Worm (Caenorhabditis elegans) whole organism, L2 larva: Measurements from ENCODE around the gene dolk-1.

Source experiments
- C34F6.9 ChIP-seq: fragments of 150-350 bp; optimal IDR thresholded peaks from 2 replicates; lab custom pipeline; 2014; ENCODE audit warnings: missing biosample characterization, missing genetic modification characterization
- F13H6.1 ChIP-seq: sonication (generic microtip); optimal IDR thresholded peaks from 2 replicates; lab custom pipeline; 2016; ENCODE audit warnings: missing genetic modification characterization, missing compliant biosample characterization
- R02D3.7 ChIP-seq: fragments of 150-350 bp; optimal IDR thresholded peaks from 2 replicates; lab custom pipeline; 2014; ENCODE audit warnings: missing biosample characterization, missing genetic modification characterization
- Y55F3AM.14 ChIP-seq: fragments of 200-800 bp; sonication (Bioruptor generic); optimal IDR thresholded peaks from 2 replicates; lab custom pipeline; 2018; ENCODE audit warnings: mild to moderate bottlenecking, missing genetic modification characterization, missing compliant biosample characterization
- ZK546.5 ChIP-seq: sonication (generic microtip); optimal IDR thresholded peaks from 2 replicates; lab custom pipeline; 2017; ENCODE audit warnings: missing biosample characterization, missing genetic modification characterization
- alr-1 ChIP-seq: fragments of 150-350 bp; optimal IDR thresholded peaks from 2 replicates; lab custom pipeline; 2014; ENCODE audit warnings: missing biosample characterization, missing genetic modification characterization
- aly-2 ChIP-seq: fragments of 150-350 bp; optimal IDR thresholded peaks from 2 replicates; lab custom pipeline; 2014; ENCODE audit warnings: missing biosample characterization, missing genetic modification characterization
- ama-1 ChIP-seq: fragments of 150-350 bp; optimal IDR thresholded peaks from 2 replicates; lab custom pipeline; 2018; ENCODE audit warnings: inconsistent platforms
- ceh-16 ChIP-seq: fragments of 150-350 bp; optimal IDR thresholded peaks from 2 replicates; lab custom pipeline; 2014; ENCODE audit warnings: missing biosample characterization, missing genetic modification characterization
- ceh-82 ChIP-seq: fragments of 150-350 bp; optimal IDR thresholded peaks from 2 replicates; lab custom pipeline; 2014; ENCODE audit warnings: missing biosample characterization, missing genetic modification characterization
- crh-2 ChIP-seq: sonication (generic microtip); optimal IDR thresholded peaks from 2 replicates; lab custom pipeline; 2017; ENCODE audit warnings: missing biosample characterization, missing genetic modification characterization
- dmd-4 ChIP-seq: sonication (generic microtip); optimal IDR thresholded peaks from 2 replicates; lab custom pipeline; 2017; ENCODE audit warnings: missing biosample characterization, missing genetic modification characterization
- egl-27 ChIP-seq: sonication (generic microtip); optimal IDR thresholded peaks from 3 replicates; lab custom pipeline; 2017; ENCODE audit warnings: missing biosample characterization, missing genetic modification reagents, missing genetic modification characterization
- elt-3 ChIP-seq: sonication (generic microtip); optimal IDR thresholded peaks from 2 replicates; lab custom pipeline; 2017; ENCODE audit warnings: missing biosample characterization, missing genetic modification characterization
- fos-1 ChIP-seq: fragments of 150-350 bp; optimal IDR thresholded peaks from 2 replicates; lab custom pipeline; 2014; ENCODE audit warnings: missing biosample characterization, missing genetic modification characterization
- gmeb-1 ChIP-seq: fragments of 150-350 bp; optimal IDR thresholded peaks from 2 replicates; lab custom pipeline; 2014; ENCODE audit warnings: missing biosample characterization, missing genetic modification characterization
- lin-11 ChIP-seq: fragments of 150-350 bp; sonication (generic microtip); optimal IDR thresholded peaks from 2 replicates; lab custom pipeline; 2014; ENCODE audit warnings: missing biosample characterization, missing genetic modification characterization, inconsistent platforms, mixed read lengths
- lin-13 ChIP-seq: fragments of 150-350 bp; optimal IDR thresholded peaks from 2 replicates; lab custom pipeline; 2014; ENCODE audit warnings: missing biosample characterization, missing genetic modification reagents, missing genetic modification characterization
- lsy-2 ChIP-seq, 2 experiments: fragments of 150-350 bp in 1 of 2; sonication (generic microtip) in 1 of 2; optimal IDR thresholded peaks; 2 replicates each; lab custom pipeline; 2014 to 2017; ENCODE audit warnings: missing biosample characterization in 2 of 2, missing genetic modification characterization in 2 of 2
- mab-5 ChIP-seq: fragments of 150-350 bp; optimal IDR thresholded peaks from 2 replicates; lab custom pipeline; 2014; ENCODE audit warnings: missing biosample characterization, missing genetic modification characterization
- mdl-1 ChIP-seq, 2 experiments: fragments of 150-350 bp in 1 of 2; sonication (generic microtip) in 1 of 2; optimal IDR thresholded peaks; 2 replicates each; lab custom pipeline; 2017; ENCODE audit warnings: missing biosample characterization in 2 of 2, missing genetic modification characterization in 2 of 2
- nhr-10 ChIP-seq: sonication (generic microtip); optimal IDR thresholded peaks from 2 replicates; lab custom pipeline; 2017; ENCODE audit warnings: missing biosample characterization, missing genetic modification characterization
- nhr-11 ChIP-seq: fragments of 150-350 bp; optimal IDR thresholded peaks from 2 replicates; lab custom pipeline; 2014; ENCODE audit warnings: missing biosample characterization, missing genetic modification characterization
- nhr-12 ChIP-seq: fragments of 150-350 bp; optimal IDR thresholded peaks from 2 replicates; lab custom pipeline; 2014; ENCODE audit warnings: missing biosample characterization, missing genetic modification characterization
- nhr-129 ChIP-seq: fragments of 150-350 bp; optimal IDR thresholded peaks from 2 replicates; lab custom pipeline; 2014; ENCODE audit warnings: missing biosample characterization, missing genetic modification characterization
- nhr-21 ChIP-seq: fragments of 150-350 bp; optimal IDR thresholded peaks from 2 replicates; lab custom pipeline; 2014; ENCODE audit warnings: missing biosample characterization, missing genetic modification characterization
- nhr-23 ChIP-seq: fragments of 150-350 bp; optimal IDR thresholded peaks from 2 replicates; lab custom pipeline; 2014; ENCODE audit warnings: missing biosample characterization, missing genetic modification reagents, missing genetic modification characterization
- nhr-237 ChIP-seq: fragments of 150-350 bp; optimal IDR thresholded peaks from 2 replicates; lab custom pipeline; 2014; ENCODE audit warnings: missing biosample characterization, missing genetic modification characterization
- nhr-25 ChIP-seq: fragments of 150-350 bp; sonication (generic microtip); optimal IDR thresholded peaks from 3 replicates; lab custom pipeline; 2014; ENCODE audit warnings: missing biosample characterization, missing genetic modification characterization
- nhr-6 ChIP-seq: fragments of 150-350 bp; optimal IDR thresholded peaks from 2 replicates; lab custom pipeline; 2014; ENCODE audit warnings: missing biosample characterization, missing genetic modification characterization
- nhr-77 ChIP-seq: fragments of 150-350 bp; optimal IDR thresholded peaks from 2 replicates; lab custom pipeline; 2014; ENCODE audit warnings: missing biosample characterization, missing genetic modification characterization
- peb-1 ChIP-seq: fragments of 150-350 bp; optimal IDR thresholded peaks from 2 replicates; lab custom pipeline; 2014; ENCODE audit warnings: missing biosample characterization, missing genetic modification characterization
- sem-4 ChIP-seq: fragments of 150-350 bp; optimal IDR thresholded peaks from 2 replicates; lab custom pipeline; 2014; ENCODE audit warnings: missing biosample characterization, missing genetic modification reagents, missing genetic modification characterization
- sma-3 ChIP-seq: sonication (generic microtip); optimal IDR thresholded peaks from 2 replicates; lab custom pipeline; 2016; ENCODE audit warnings: missing genetic modification reagents, missing genetic modification characterization, missing compliant biosample characterization
- sma-9 ChIP-seq, 2 experiments: fragments of 150-350 bp in 1 of 2; sonication (generic microtip) in 1 of 2; optimal IDR thresholded peaks; 2 replicates each; lab custom pipeline; 2014 to 2016; ENCODE audit warnings: missing genetic modification characterization in 2 of 2, mild to moderate bottlenecking in 1 of 2, missing biosample characterization in 1 of 2, missing compliant biosample characterization in 1 of 2, missing genetic modification reagents in 1 of 2, moderate library complexity in 1 of 2
- snpc-4 ChIP-seq: fragments of 150-350 bp; optimal IDR thresholded peaks from 2 replicates; lab custom pipeline; 2014; ENCODE audit warnings: missing biosample characterization, missing genetic modification characterization
- unc-39 ChIP-seq: fragments of 150-350 bp; optimal IDR thresholded peaks from 2 replicates; lab custom pipeline; 2014; ENCODE audit warnings: missing biosample characterization, missing genetic modification characterization
- unc-55 ChIP-seq: fragments of 150-350 bp; sonication (generic microtip); optimal IDR thresholded peaks from 3 replicates; lab custom pipeline; 2014; ENCODE audit warnings: missing biosample characterization, missing genetic modification reagents, missing genetic modification characterization
- unc-62 ChIP-seq: fragments of 150-350 bp; optimal IDR thresholded peaks from 2 replicates; lab custom pipeline; 2014; ENCODE audit warnings: missing biosample characterization, missing genetic modification reagents, missing genetic modification characterization
- zag-1 ChIP-seq: fragments of 150-350 bp; optimal IDR thresholded peaks from 2 replicates; lab custom pipeline; 2014; ENCODE audit warnings: missing biosample characterization, missing genetic modification characterization
- ztf-1 ChIP-seq: fragments of 200-800 bp; sonication (Bioruptor generic); conservative IDR thresholded peaks from 2 replicates; pipeline ENCODE4 v1.3.6; 2022; ENCODE audit warnings: missing genetic modification characterization, missing compliant biosample characterization
- ztf-11 ChIP-seq: sonication (generic microtip); optimal IDR thresholded peaks from 2 replicates; lab custom pipeline; 2017; ENCODE audit warnings: missing biosample characterization, missing genetic modification characterization
- ztf-4 ChIP-seq: fragments of 150-350 bp; optimal IDR thresholded peaks from 2 replicates; lab custom pipeline; 2014; ENCODE audit warnings: missing biosample characterization, missing genetic modification characterization

dolk-1 gene

DNA sequence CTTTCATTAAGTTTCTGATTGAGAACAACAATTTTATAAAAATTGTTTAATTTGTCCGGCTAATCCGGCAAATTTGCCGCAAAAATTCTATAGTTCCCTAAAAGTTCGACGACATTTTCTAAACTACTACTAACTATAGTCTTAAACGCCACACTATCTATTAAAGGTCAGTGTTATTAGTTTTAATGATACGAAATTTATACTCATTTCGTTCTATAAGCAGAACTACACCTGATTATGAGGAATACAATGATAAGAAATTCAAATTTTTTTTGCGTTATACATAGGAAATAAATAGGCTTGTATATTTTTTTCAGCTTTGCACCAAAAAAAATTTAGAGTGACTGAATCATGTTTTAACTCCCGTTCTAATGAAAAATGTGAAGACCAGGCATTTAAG is 15.0 kb upstream of the dolk-1 start:
- TF ChIP-seq ztf-1 (GFP tag; lab: Robert Waterston, UW) (no peak), fos-1 (tag; lab: Kevin White, UChicago) (peak; percentile 73), nhr-25 (tag; lab: Kevin White, UChicago) (no peak)
- TF ChIP-seq, all 48 proteins: peak for 1

DNA sequence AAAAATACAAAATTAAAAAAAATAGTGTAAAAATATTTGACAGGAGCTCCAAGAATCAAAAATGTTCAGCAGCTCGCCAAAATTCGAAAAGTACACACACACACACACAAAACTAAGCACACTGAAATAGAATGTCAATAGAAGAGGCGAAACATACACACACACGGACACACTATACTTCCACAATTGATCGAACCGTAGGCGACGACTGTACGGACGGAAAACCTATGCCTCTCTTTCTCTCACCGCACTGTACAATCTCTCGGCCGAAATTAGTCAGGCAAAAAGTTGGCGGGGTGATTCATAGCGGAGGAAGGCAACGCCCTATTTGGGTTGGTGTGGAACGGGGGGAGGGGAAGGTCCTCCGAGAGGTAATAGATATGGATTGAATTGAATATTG is 14.1 kb upstream of the dolk-1 start:
- peak; percentile 52 for TF ChIP-seq nhr-129 (tag; lab: Kevin White, UChicago)
- TF ChIP-seq ztf-1 (GFP tag; lab: Robert Waterston, UW) = no peak
- peak; percentile 97 for TF ChIP-seq fos-1 (tag; lab: Kevin White, UChicago)

DNA sequence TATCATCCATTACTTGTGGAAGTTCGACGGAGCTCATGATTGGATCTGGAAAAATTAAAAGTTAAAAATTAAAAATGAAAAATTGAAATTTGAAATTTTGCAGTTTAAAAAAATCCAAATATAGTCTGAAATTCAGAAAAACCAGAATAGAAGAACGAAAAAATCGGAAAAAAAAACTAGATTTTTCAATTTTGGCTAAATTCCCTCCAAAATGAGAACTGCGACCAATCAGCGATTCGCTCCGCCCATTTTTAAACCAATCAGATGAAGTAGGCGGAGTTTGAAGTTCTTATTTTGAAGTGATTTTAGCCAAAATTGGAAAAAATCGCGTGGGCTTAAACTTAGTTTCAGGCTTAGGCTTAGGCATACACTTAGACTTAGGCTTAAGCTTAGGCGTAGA is 13.5 kb upstream of the dolk-1 start, which contains the start of gene Y56A3A.7:
Gene Y56A3A.7 (minus strand): TSS at position 47 of the 400 bp plus-strand sequence.
- TF ChIP-seq crh-2 (tag; lab: Kevin White, UChicago) (no peak), unc-55 (GFP tag; lab: Kevin White, UChicago) (no peak), unc-39 (tag; lab: Kevin White, UChicago) (no peak), lin-13 (GFP tag; lab: Kevin White, UChicago) (no peak), ceh-16 (tag; lab: Kevin White, UChicago) (no peak), alr-1 (tag; lab: Kevin White, UChicago) (no peak), nhr-11 (no peak), peb-1 (no peak), sma-9 (GFP tag; optimal IDR thresholded peaks at IDR 0.05; lab: Kevin White, UChicago) (no peak), sma-9 (tag; optimal IDR thresholded peaks at IDR 0.05; lab: Kevin White, UChicago) (no peak), mdl-1 (tag; optimal IDR thresholded peaks at IDR 0.05; lab: Kevin White, UChicago) (no peak), nhr-23 (tag; lab: Kevin White, UChicago) (no peak), lsy-2 (tag; optimal IDR thresholded peaks at IDR 0.05; lab: Kevin White, UChicago) (no peak)
- TF ChIP-seq, all 48 proteins: peak for 0

DNA sequence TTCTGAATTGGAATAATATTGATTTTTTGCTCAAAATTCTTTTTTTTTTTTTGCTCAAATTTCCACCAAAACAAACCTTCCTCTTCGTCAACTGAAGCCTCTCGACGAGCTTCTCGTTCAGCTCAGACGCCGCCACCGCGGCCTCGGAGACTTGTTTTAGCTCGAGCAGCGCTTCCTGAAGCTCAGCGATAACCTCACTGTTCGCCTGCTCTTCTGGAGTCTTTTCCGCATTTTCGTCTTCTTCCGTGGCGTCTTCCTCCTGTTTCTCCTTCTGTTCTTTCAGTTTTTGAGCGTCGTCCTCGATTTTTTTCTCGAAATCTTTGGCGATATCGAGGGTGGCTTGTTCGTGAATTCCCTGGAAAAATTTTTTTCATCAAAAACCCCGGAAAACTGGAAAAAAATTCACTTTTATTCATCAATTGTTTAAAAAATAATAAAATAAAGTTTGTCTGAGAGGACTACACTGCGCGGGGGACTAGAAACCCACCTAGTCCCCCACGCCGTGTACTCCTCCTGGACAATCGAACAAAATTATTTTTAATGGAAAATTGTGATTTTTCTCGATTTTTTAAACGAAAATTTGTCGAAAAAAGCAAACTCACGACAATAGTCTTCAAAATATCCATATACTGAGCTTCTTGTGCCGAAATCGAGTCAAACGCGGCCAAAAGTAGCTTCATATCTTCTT is 12.8 kb upstream of the dolk-1 start:
- TF ChIP-seq nhr-6 = peak; percentile 42
- TF ChIP-seq mdl-1 (tag; optimal IDR thresholded peaks at IDR 0.05; lab: Kevin White, UChicago) = no peak
- peak; percentile 97 for TF ChIP-seq sma-9 (GFP tag; optimal IDR thresholded peaks at IDR 0.05; lab: Kevin White, UChicago)
- TF ChIP-seq sma-9 (tag; optimal IDR thresholded peaks at IDR 0.05; lab: Kevin White, UChicago) = no peak
- TF ChIP-seq lin-13 (GFP tag; lab: Kevin White, UChicago) = peak; percentile 91
- no peak for TF ChIP-seq ztf-11 (tag; lab: Kevin White, UChicago)
- TF ChIP-seq F13H6.1 (tag; lab: Kevin White, UChicago) = peak; percentile 90
- peak; percentile 85 for TF ChIP-seq gmeb-1 (tag; lab: Kevin White, UChicago)
- peak; percentile 47 for TF ChIP-seq dmd-4 (tag; lab: Kevin White, UChicago)
- no peak for TF ChIP-seq elt-3
- TF ChIP-seq ztf-4 = peak; percentile 74
- TF ChIP-seq aly-2 (tag; lab: Kevin White, UChicago) = no peak
- peak; percentile 86 for TF ChIP-seq unc-55 (GFP tag; lab: Kevin White, UChicago)
- no peak for TF ChIP-seq nhr-23 (tag; lab: Kevin White, UChicago)
- TF ChIP-seq lin-11 (tag; lab: Kevin White, UChicago) = peak; percentile 52
- no peak for TF ChIP-seq nhr-77 (tag; lab: Kevin White, UChicago)
- peak; percentile 79 for TF ChIP-seq snpc-4
- TF ChIP-seq ZK546.5 (tag; lab: Kevin White, UChicago) = peak; percentile 9
- TF ChIP-seq ceh-82 = no peak
- peak; percentile 82 for TF ChIP-seq nhr-21 (tag; lab: Kevin White, UChicago)
- no peak for TF ChIP-seq nhr-237 (tag; lab: Kevin White, UChicago)
- TF ChIP-seq nhr-12 (tag; lab: Kevin White, UChicago) = no peak
- TF ChIP-seq nhr-11 = no peak
- TF ChIP-seq nhr-10 (tag; lab: Kevin White, UChicago) = no peak
- peak; percentile 9 for TF ChIP-seq ama-1 (lab: Kevin White, UChicago)
- peak; percentile 73 for TF ChIP-seq egl-27 (tag; lab: Kevin White, UChicago)
- TF ChIP-seq ceh-16 (tag; lab: Kevin White, UChicago) = no peak
- TF ChIP-seq crh-2 (tag; lab: Kevin White, UChicago) = peak; percentile 92
- no peak for TF ChIP-seq peb-1
- TF ChIP-seq unc-62 (GFP tag; lab: Kevin White, UChicago) = no peak
- peak; percentile 95 for TF ChIP-seq sem-4
- TF ChIP-seq zag-1 (tag; lab: Kevin White, UChicago) = no peak
- peak; percentile 47 for TF ChIP-seq R02D3.7 (tag; lab: Kevin White, UChicago)
- TF ChIP-seq sma-3 (GFP tag; lab: Kevin White, UChicago) = peak; percentile 90
- TF ChIP-seq lsy-2 (tag; optimal IDR thresholded peaks at IDR 0.05; lab: Kevin White, UChicago) = peak; percentile 86 to 94
- peak; percentile 34 for TF ChIP-seq fos-1 (tag; lab: Kevin White, UChicago)
- no peak for TF ChIP-seq alr-1 (tag; lab: Kevin White, UChicago)
- TF ChIP-seq mab-5 (tag; lab: Kevin White, UChicago) = peak; percentile 67
- TF ChIP-seq Y55F3AM.14 (GFP tag; lab: Kevin White, UChicago) = peak; percentile 55
- 0 out of 2 replicates have a peak, but pooled peaks have one; percentile 70 for TF ChIP-seq ztf-1 (GFP tag; lab: Robert Waterston, UW)
- TF ChIP-seq nhr-25 (tag; lab: Kevin White, UChicago) = peak; percentile 82
- peak; percentile 80 for TF ChIP-seq C34F6.9 (tag; lab: Kevin White, UChicago)
